Fruit fly (Drosophila melanogaster): ENCODE measurements around the gene AP-2mu.

Gene AP-2mu

dm6 chr3R:22468829-22469487 is 6.7 kb downstream of the AP-2mu start (continued):
- TF ChIP-seq Ets21C (GFP tag; optimal IDR thresholded peaks at IDR 0.05) (peak; percentile 39), acj6 (GFP tag; optimal IDR thresholded peaks at IDR 0.05) (no peak), Sox14 (GFP tag; optimal IDR thresholded peaks at IDR 0.05) (peak; percentile 68), svp (GFP tag) (peak; percentile 85), salr (GFP tag; optimal IDR thresholded peaks at IDR 0.05) (peak in 1 of 2 experiments; percentile 59), Eip78C (GFP tag) (peak; percentile 86), CG6276 (GFP tag; optimal IDR thresholded peaks at IDR 0.05) (no peak), CG6163 (GFP tag; IDR thresholded peaks at IDR 0.05) (peak; percentile 77), Sox102F (GFP tag; optimal IDR thresholded peaks at IDR 0.05) (peak; percentile 70), CG6792 (GFP tag; optimal IDR thresholded peaks at IDR 0.05) (peak; percentile 66), spab (GFP tag; optimal IDR thresholded peaks at IDR 0.05) (peak; percentile 58), cyc (GFP tag; optimal IDR thresholded peaks at IDR 0.05) (peak; percentile 69), CG1621 (tag; optimal IDR thresholded peaks at IDR 0.05) (no peak), Hr39 (GFP tag; optimal IDR thresholded peaks at IDR 0.05) (peak; percentile 63), CG16779 (tag; optimal IDR thresholded peaks at IDR 0.05) (peak; percentile 49), Lpt (GFP tag; optimal IDR thresholded peaks at IDR 0.05) (no peak), fd85E (GFP tag; optimal IDR thresholded peaks at IDR 0.05) (no peak), CG10669 (GFP tag; optimal IDR thresholded peaks at IDR 0.05) (no peak), Sox15 (GFP tag; optimal IDR thresholded peaks at IDR 0.05) (peak; percentile 43), CG31627 (GFP tag; optimal IDR thresholded peaks at IDR 0.05) (peak; percentile 69), CG7368 (GFP tag; optimal IDR thresholded peaks at IDR 0.05) (peak; percentile 66), achi (GFP tag; optimal IDR thresholded peaks at IDR 0.05) (peak; percentile 66), CG32006 (GFP tag; optimal IDR thresholded peaks at IDR 0.05) (peak; percentile 74), fd59A (GFP tag; optimal IDR thresholded peaks at IDR 0.05) (no peak), Hr4 (GFP tag; optimal IDR thresholded peaks at IDR 0.05) (peak; percentile 75), CG6808 (GFP tag; optimal IDR thresholded peaks at IDR 0.05) (peak; percentile 57), CG15336 (GFP tag; IDR thresholded peaks at IDR 0.05) (peak; percentile 76)

DNA sequence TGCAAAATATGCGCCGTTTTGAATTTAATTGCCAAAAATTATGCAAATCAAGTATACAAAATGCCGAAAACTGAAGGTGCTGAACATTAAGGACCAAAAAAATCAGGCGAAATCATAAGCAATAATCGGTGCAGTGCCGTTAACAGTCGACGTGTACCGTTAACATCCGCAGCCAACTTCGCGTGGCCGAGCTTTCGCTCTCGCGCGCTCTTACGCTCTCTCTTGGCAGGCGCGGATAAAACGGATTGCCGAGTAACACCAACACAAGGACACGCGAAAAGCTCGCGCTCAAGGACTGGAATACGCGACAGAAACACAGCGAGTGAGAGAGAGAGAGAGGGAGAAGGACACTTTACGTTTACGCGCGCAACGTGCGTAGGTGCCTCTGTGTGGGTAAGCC is 7.8 kb downstream of the AP-2mu start:
- TF ChIP-seq svp (GFP tag) (no peak), CG6792 (GFP tag; optimal IDR thresholded peaks at IDR 0.05) (no peak), CG7368 (GFP tag; optimal IDR thresholded peaks at IDR 0.05) (no peak), Sox15 (GFP tag; optimal IDR thresholded peaks at IDR 0.05) (no peak), pdm3 (GFP tag; optimal IDR thresholded peaks at IDR 0.05) (no peak), spab (GFP tag; optimal IDR thresholded peaks at IDR 0.05) (no peak), CG32006 (GFP tag; optimal IDR thresholded peaks at IDR 0.05) (no peak), CG8119 (GFP tag; IDR thresholded peaks at IDR 0.05) (no peak), CG6276 (GFP tag; optimal IDR thresholded peaks at IDR 0.05) (no peak), Eip93F (GFP tag; optimal IDR thresholded peaks at IDR 0.05) (no peak), salr (GFP tag; optimal IDR thresholded peaks at IDR 0.05) (no peak), achi (GFP tag; optimal IDR thresholded peaks at IDR 0.05) (no peak), CG11902 (GFP tag; optimal IDR thresholded peaks at IDR 0.05) (no peak), CG3919 (GFP tag; optimal IDR thresholded peaks at IDR 0.05) (no peak), ss (GFP tag; optimal IDR thresholded peaks at IDR 0.05) (no peak), Lpt (GFP tag; optimal IDR thresholded peaks at IDR 0.05) (no peak), Eip75B (GFP tag; optimal IDR thresholded peaks at IDR 0.05) (no peak), CG10631 (GFP tag; optimal IDR thresholded peaks at IDR 0.05) (no peak), CG11762 (GFP tag; optimal IDR thresholded peaks at IDR 0.05; ENCODE audit: insufficient read depth) (no peak), Hr39 (GFP tag; optimal IDR thresholded peaks at IDR 0.05) (no peak)

DNA sequence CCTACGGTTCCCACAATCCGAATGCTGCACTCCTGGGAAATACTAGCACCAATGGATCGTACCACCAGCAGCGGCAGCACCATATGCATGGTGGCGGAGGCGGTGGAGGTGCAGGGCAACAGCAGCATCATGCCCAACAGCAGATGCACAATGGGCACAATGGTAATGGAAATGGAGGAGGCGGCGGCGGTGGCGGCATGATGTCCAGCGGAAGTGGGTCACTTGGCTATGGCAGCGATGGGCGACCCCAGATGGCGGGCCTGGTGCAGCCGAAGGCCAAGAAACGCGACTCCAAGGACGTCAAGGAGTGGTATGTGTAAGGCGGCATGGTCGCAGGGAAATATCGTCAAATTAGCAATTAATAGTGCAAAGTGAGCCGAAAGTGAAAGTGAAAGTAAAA is 21.3 kb downstream of the AP-2mu start:
- TF ChIP-seq CG11762 (GFP tag; optimal IDR thresholded peaks at IDR 0.05; ENCODE audit: insufficient read depth): no peak
- TF ChIP-seq CG10631 (GFP tag; optimal IDR thresholded peaks at IDR 0.05): no peak
- TF ChIP-seq CG11294 (GFP tag; IDR thresholded peaks at IDR 0.05): no peak
- TF ChIP-seq CG1621 (tag; optimal IDR thresholded peaks at IDR 0.05): no peak
- no peak for TF ChIP-seq lz (GFP tag; optimal IDR thresholded peaks at IDR 0.05)
- no peak for TF ChIP-seq Eip78C (GFP tag)
- TF ChIP-seq Sox15 (GFP tag; optimal IDR thresholded peaks at IDR 0.05): no peak
- no peak for TF ChIP-seq topi (GFP tag; optimal IDR thresholded peaks at IDR 0.05)
- TF ChIP-seq ss (GFP tag; optimal IDR thresholded peaks at IDR 0.05): no peak
- no peak for TF ChIP-seq pdm3 (GFP tag; optimal IDR thresholded peaks at IDR 0.05)
- no peak for TF ChIP-seq Ets21C (GFP tag; optimal IDR thresholded peaks at IDR 0.05)
- TF ChIP-seq spab (GFP tag; optimal IDR thresholded peaks at IDR 0.05): no peak
- no peak for TF ChIP-seq Eip93F (GFP tag; optimal IDR thresholded peaks at IDR 0.05)
- no peak for TF ChIP-seq CG6276 (GFP tag; optimal IDR thresholded peaks at IDR 0.05)
- no peak for TF ChIP-seq Blimp-1 (GFP tag; optimal IDR thresholded peaks at IDR 0.05)
- TF ChIP-seq achi (GFP tag; optimal IDR thresholded peaks at IDR 0.05): no peak
- no peak for TF ChIP-seq CG3032 (tag; optimal IDR thresholded peaks at IDR 0.05)
- no peak for TF ChIP-seq salr (GFP tag; optimal IDR thresholded peaks at IDR 0.05)
- TF ChIP-seq vri (GFP tag; optimal IDR thresholded peaks at IDR 0.05): no peak
- no peak for TF ChIP-seq Hr39 (GFP tag; optimal IDR thresholded peaks at IDR 0.05)
